Fruit fly (Drosophila melanogaster) whole organism, embryonic: ENCODE results near the gene bma.
A peak's percentile ranks its signal among the peaks of the same experiment; 100 is the strongest.

ENCODE experiments used
- CG10654 ChIP-seq: fragments of 200-800 bp; sonication (Bioruptor generic); optimal IDR thresholded peaks from 2 replicates; lab custom pipeline; 2016; ENCODE audit warnings: missing biosample characterization, missing genetic modification characterization
- CG11085 ChIP-seq: fragments of 200-800 bp; sonication (Bioruptor generic); IDR thresholded peaks from 2 replicates; pipeline ENCODE4 v1.3.6; 2022; ENCODE audit warnings: missing biosample characterization, missing genetic modification characterization
- CG11696 ChIP-seq: fragments of 200-800 bp; sonication (Bioruptor generic); IDR thresholded peaks from 2 replicates; pipeline ENCODE4 v1.3.6; 2022; ENCODE audit warnings: missing biosample characterization, missing genetic modification characterization
- CG12071 ChIP-seq: fragments of 200-800 bp; sonication (Bioruptor generic); optimal IDR thresholded peaks from 3 replicates; lab custom pipeline; 2018; ENCODE audit warnings: missing biosample characterization, mild to moderate bottlenecking, missing genetic modification characterization
- CG12659 ChIP-seq: fragments of 200-800 bp; sonication (Bioruptor generic); optimal IDR thresholded peaks from 3 replicates; lab custom pipeline; 2017; ENCODE audit warnings: mild to moderate bottlenecking, missing biosample characterization, missing genetic modification reagents, missing genetic modification characterization
- CG17829 ChIP-seq: fragments of 200-800 bp; optimal IDR thresholded peaks from 2 replicates; lab custom pipeline; 2019; ENCODE audit warnings: missing biosample characterization, mild to moderate bottlenecking, missing genetic modification characterization, moderate library complexity
- CG2120 ChIP-seq: fragments of 200-800 bp; sonication (Bioruptor generic); optimal IDR thresholded peaks from 3 replicates; lab custom pipeline; 2016; ENCODE audit warnings: missing biosample characterization, missing genetic modification characterization
- CG2875 ChIP-seq: fragments of 200-800 bp; sonication (Bioruptor generic); optimal IDR thresholded peaks from 2 replicates; lab custom pipeline; 2017; ENCODE audit warnings: missing biosample characterization, mild to moderate bottlenecking, missing genetic modification characterization, missing genetic modification reagents
- CG31365 ChIP-seq: fragments of 200-800 bp; sonication (Bioruptor generic); optimal IDR thresholded peaks from 2 replicates; lab custom pipeline; 2018; ENCODE audit warnings: missing biosample characterization, mild to moderate bottlenecking, missing genetic modification characterization
- CG31388 ChIP-seq: fragments of 200-800 bp; sonication (Bioruptor generic); optimal IDR thresholded peaks from 2 replicates; lab custom pipeline; 2016; ENCODE audit warnings: missing biosample characterization, missing genetic modification characterization
- CG33557 ChIP-seq: fragments of 200-800 bp; sonication (Bioruptor generic); optimal IDR thresholded peaks from 2 replicates; lab custom pipeline; 2019; ENCODE audit warnings: missing biosample characterization, mild to moderate bottlenecking, missing genetic modification characterization, moderate library complexity
- CG5180 ChIP-seq: fragments of 200-800 bp; sonication (Bioruptor generic); optimal IDR thresholded peaks from 3 replicates; lab custom pipeline; 2017; ENCODE audit warnings: missing biosample characterization, missing genetic modification characterization, mild to moderate bottlenecking, moderate library complexity, missing genetic modification reagents
- CG6272 ChIP-seq: fragments of 200-800 bp; sonication (Bioruptor generic); IDR thresholded peaks from 2 replicates; pipeline ENCODE4 v1.3.6; 2022; ENCODE audit warnings: missing biosample characterization, missing genetic modification characterization
- CG7357 ChIP-seq: fragments of 200-800 bp; sonication (Bioruptor generic); IDR thresholded peaks from 3 replicates; pipeline ENCODE4 v1.3.6; 2022; ENCODE audit warnings: missing biosample characterization, missing genetic modification characterization
- CG7372 ChIP-seq: fragments of 200-800 bp; sonication (Bioruptor generic); IDR thresholded peaks from 2 replicates; pipeline ENCODE4 v1.3.6; 2022; ENCODE audit warnings: missing biosample characterization, missing genetic modification characterization
- CG7963 ChIP-seq: fragments of 200-800 bp; sonication (Bioruptor generic); IDR thresholded peaks from 3 replicates; pipeline ENCODE4 v1.3.6; 2022; ENCODE audit warnings: missing biosample characterization, missing genetic modification characterization; ENCODE audit not compliant: partially characterized antibody
- CG9797 ChIP-seq: fragments of 200-800 bp; sonication (Bioruptor generic); optimal IDR thresholded peaks from 3 replicates; lab custom pipeline; 2018; ENCODE audit warnings: missing biosample characterization, mild to moderate bottlenecking, missing genetic modification characterization
- CG9876 ChIP-seq: fragments of 200-800 bp; sonication (Bioruptor generic); optimal IDR thresholded peaks from 2 replicates; lab custom pipeline; 2016; ENCODE audit warnings: missing biosample characterization, missing genetic modification characterization
- CHES-1-like ChIP-seq: fragments of 200-800 bp; sonication (Bioruptor generic); optimal IDR thresholded peaks from 2 replicates; lab custom pipeline; 2016; ENCODE audit warnings: missing biosample characterization, missing genetic modification characterization
- CkIIα-i1 ChIP-seq: fragments of 200-800 bp; sonication (Bioruptor generic); IDR thresholded peaks from 2 replicates; pipeline ENCODE4 v1.3.6; 2022; ENCODE audit warnings: missing biosample characterization, missing genetic modification characterization
- CrebB ChIP-seq: fragments of 200-800 bp; sonication (Bioruptor generic); optimal IDR thresholded peaks from 3 replicates; lab custom pipeline; 2018; ENCODE audit warnings: missing biosample characterization, mild to moderate bottlenecking, missing genetic modification characterization
- Ets65A ChIP-seq: fragments of 200-800 bp; sonication (Bioruptor generic); peaks from one replicate; lab custom pipeline; 2016; ENCODE audit warnings: missing biosample characterization, missing genetic modification characterization
- Fer1 ChIP-seq: fragments of 200-800 bp; sonication (Bioruptor generic); optimal IDR thresholded peaks from 2 replicates; lab custom pipeline; 2017; ENCODE audit warnings: missing biosample characterization, mild to moderate bottlenecking, missing genetic modification characterization
- GATAe ChIP-seq: fragments of 200-800 bp; sonication (Bioruptor generic); conservative IDR thresholded peaks from 2 replicates; pipeline ENCODE4 v1.3.6; 2022; ENCODE audit warnings: missing biosample characterization, missing genetic modification characterization
- HLH54F ChIP-seq: fragments of 200-800 bp; sonication (Bioruptor generic); optimal IDR thresholded peaks from 3 replicates; lab custom pipeline; 2016; ENCODE audit warnings: missing biosample characterization, missing genetic modification characterization
- HLHmδ ChIP-seq: fragments of 200-800 bp; sonication (Bioruptor generic); optimal IDR thresholded peaks from 2 replicates; lab custom pipeline; 2018; ENCODE audit warnings: missing biosample characterization, mild to moderate bottlenecking, missing genetic modification characterization, moderate library complexity
- NFAT ChIP-seq: fragments of 200-800 bp; sonication (Bioruptor generic); IDR thresholded peaks from 2 replicates; pipeline ENCODE4 v1.3.6; 2022; ENCODE audit warnings: missing biosample characterization, missing genetic modification characterization
- bcd ChIP-seq: fragments of 200-800 bp; sonication (Bioruptor generic); optimal IDR thresholded peaks from 2 replicates; lab custom pipeline; 2017; ENCODE audit warnings: missing biosample characterization, mild to moderate bottlenecking, missing genetic modification characterization
- caup ChIP-seq: fragments of 200-800 bp; sonication (Bioruptor generic); optimal IDR thresholded peaks from 3 replicates; lab custom pipeline; 2017; ENCODE audit warnings: missing biosample characterization, mild to moderate bottlenecking, missing genetic modification characterization, moderate library complexity; ENCODE audit not compliant: severe bottlenecking
- corto ChIP-seq: fragments of 200-800 bp; sonication (Bioruptor generic); optimal IDR thresholded peaks from 2 replicates; lab custom pipeline; 2016; ENCODE audit warnings: missing biosample characterization, mild to moderate bottlenecking, missing genetic modification characterization, moderate library complexity
- crp ChIP-seq, 2 experiments: fragments of 200-800 bp; sonication (Bioruptor generic); optimal IDR thresholded peaks; 2 replicates in 1 of 2; 3 replicates in 1 of 2; lab custom pipeline; 2017; ENCODE audit warnings: missing biosample characterization in 2 of 2, missing genetic modification characterization in 2 of 2, mild to moderate bottlenecking in 1 of 2, moderate library complexity in 1 of 2
- emc ChIP-seq: fragments of 200-800 bp; sonication (Bioruptor generic); optimal IDR thresholded peaks from 2 replicates; lab custom pipeline; 2016; ENCODE audit warnings: missing biosample characterization, missing genetic modification characterization
- gcm ChIP-seq: fragments of 200-800 bp; sonication (Bioruptor generic); optimal IDR thresholded peaks from 2 replicates; lab custom pipeline; 2019; ENCODE audit warnings: missing biosample characterization, mild to moderate bottlenecking, missing genetic modification characterization, moderate library complexity
- grn ChIP-seq: fragments of 200-800 bp; sonication (Bioruptor generic); optimal IDR thresholded peaks from 3 replicates; lab custom pipeline; 2017; ENCODE audit warnings: missing biosample characterization, missing genetic modification characterization
- inv ChIP-seq: fragments of 200-800 bp; sonication (Bioruptor generic); IDR thresholded peaks from 2 replicates; pipeline ENCODE4 v1.3.6; 2022; ENCODE audit warnings: missing biosample characterization, missing genetic modification characterization; ENCODE audit not compliant: partially characterized antibody
- jumu ChIP-seq: fragments of 200-800 bp; sonication (Bioruptor generic); optimal IDR thresholded peaks from 3 replicates; lab custom pipeline; 2016; ENCODE audit warnings: missing biosample characterization, missing genetic modification characterization
- klu ChIP-seq: fragments of 200-800 bp; sonication (Bioruptor generic); IDR thresholded peaks from 2 replicates; pipeline ENCODE4 v1.3.6; 2022; ENCODE audit warnings: missing biosample characterization, missing genetic modification characterization
- nmo ChIP-seq: fragments of 200-800 bp; sonication (Bioruptor generic); optimal IDR thresholded peaks from 2 replicates; lab custom pipeline; 2018; ENCODE audit warnings: missing biosample characterization, mild to moderate bottlenecking, missing genetic modification characterization, moderate library complexity
- pan ChIP-seq, 4 experiments: fragments of >200 bp in 3 of 4; fragments of 200-800 bp in 1 of 4; sonication (Bioruptor generic) in 1 of 4; optimal IDR thresholded peaks in 3 of 4; IDR thresholded peaks in 1 of 4; 2 replicates each; pipeline versions ENCODE4 v1.3.6 to Lab custom; 2017 to 2022; ENCODE audit warnings: missing biosample characterization in 2 of 4, missing genetic modification characterization in 2 of 4, mixed read lengths in 1 of 4
- pb ChIP-seq: fragments of 200-800 bp; sonication (Bioruptor generic); optimal IDR thresholded peaks from 3 replicates; lab custom pipeline; 2016; ENCODE audit warnings: missing biosample characterization, missing genetic modification characterization
- pnt ChIP-seq: fragments of 200-800 bp; sonication (Bioruptor generic); optimal IDR thresholded peaks from 3 replicates; lab custom pipeline; 2016; ENCODE audit warnings: missing biosample characterization, missing genetic modification characterization
- row ChIP-seq: fragments of 200-800 bp; sonication (Bioruptor generic); IDR thresholded peaks from 3 replicates; pipeline ENCODE4 v1.3.6; 2022; ENCODE audit warnings: missing biosample characterization, missing genetic modification characterization
- sc ChIP-seq, 3 experiments: fragments of >200 bp in 2 of 3; fragments of 200-800 bp in 1 of 3; sonication (Bioruptor generic) in 1 of 3; optimal IDR thresholded peaks; 2 replicates in 2 of 3; 3 replicates in 1 of 3; lab custom pipeline; 2017; ENCODE audit warnings: mild to moderate bottlenecking in 1 of 3, missing biosample characterization in 1 of 3, missing genetic modification characterization in 1 of 3, missing genetic modification reagents in 1 of 3
- sr ChIP-seq: fragments of 200-800 bp; sonication (Bioruptor generic); IDR thresholded peaks from 3 replicates; pipeline ENCODE4 v1.3.6; 2022; ENCODE audit warnings: missing biosample characterization, missing genetic modification characterization
- unc-4 ChIP-seq: fragments of 200-800 bp; sonication (Bioruptor generic); IDR thresholded peaks from 2 replicates; pipeline ENCODE4 v1.3.6; 2022; ENCODE audit warnings: missing biosample characterization, missing genetic modification characterization; ENCODE audit not compliant: partially characterized antibody
- wek ChIP-seq: fragments of 200-800 bp; sonication (Bioruptor generic); optimal IDR thresholded peaks from 3 replicates; lab custom pipeline; 2018; ENCODE audit warnings: missing biosample characterization, mild to moderate bottlenecking, missing genetic modification characterization, moderate library complexity
- zfh2 ChIP-seq: fragments of 200-800 bp; sonication (Bioruptor generic); optimal IDR thresholded peaks from 2 replicates; lab custom pipeline; 2016; ENCODE audit warnings: missing biosample characterization, missing genetic modification characterization

Gene bma

DNA sequence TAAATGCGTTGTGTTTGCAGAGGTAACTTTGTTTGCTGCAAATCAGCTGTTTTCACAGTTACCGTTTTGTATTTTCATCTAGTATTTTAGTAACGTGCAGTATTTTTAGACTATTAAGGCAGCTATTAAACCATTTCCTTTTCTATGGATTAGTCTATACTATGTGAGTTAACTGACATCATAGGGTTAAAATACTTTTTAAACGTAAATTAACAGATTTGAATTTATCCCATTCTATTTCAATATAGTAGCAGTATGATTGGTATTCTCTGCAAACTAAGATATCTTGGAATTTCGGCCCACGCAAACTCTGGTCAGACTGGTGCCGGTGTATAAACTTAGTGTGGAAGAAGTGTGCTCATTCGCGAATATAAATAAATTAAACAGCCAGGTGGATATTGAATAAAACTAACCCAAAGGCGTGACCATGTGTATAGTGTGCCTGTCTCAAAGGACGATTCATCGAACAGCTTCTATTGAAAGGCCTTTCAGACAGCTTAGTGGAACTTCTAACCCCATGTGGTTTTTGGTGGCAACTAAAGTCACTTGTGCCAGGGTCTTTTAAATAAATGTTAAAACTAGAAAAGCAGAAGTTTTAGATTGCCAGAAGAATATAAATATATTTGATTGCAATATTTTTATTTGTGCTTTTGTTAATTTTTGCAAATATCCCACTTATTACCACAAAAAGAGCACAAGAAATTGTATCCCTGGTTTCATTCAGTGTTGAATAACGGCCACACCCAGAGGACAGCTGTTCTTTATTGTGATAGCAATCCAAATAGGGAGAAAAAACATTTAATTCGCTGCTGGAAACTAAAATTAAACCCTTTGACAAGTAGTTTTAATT, 64.3 kb downstream of the bma start, which contains the start of the genes CG6674, CG42455 and vnc (continued):
- TF ChIP-seq CG12659 = peak; percentile 49
- TF ChIP-seq crp (GFP tag; optimal IDR thresholded peaks at IDR 0.05; lab: Kevin White, UChicago) = peak; percentile 35 to 85
- no peak for TF ChIP-seq klu (GFP tag; lab: Robert Waterston, UW)
- TF ChIP-seq pnt = peak; percentile 8
- TF ChIP-seq grn (GFP tag; lab: Kevin White, UChicago) = peak; percentile 44
- no peak for TF ChIP-seq CG7357 (GFP tag; lab: Robert Waterston, UW)
- TF ChIP-seq wek (GFP tag; lab: Kevin White, UChicago) = no peak
- no peak for TF ChIP-seq CG11696
- TF ChIP-seq jumu (GFP tag; lab: Kevin White, UChicago) = no peak
- no peak for TF ChIP-seq sr (GFP tag; lab: Robert Waterston, UW)
- TF ChIP-seq CHES-1-like (GFP tag; lab: Kevin White, UChicago) = no peak
- TF ChIP-seq CG2875 (GFP tag; lab: Kevin White, UChicago) = no peak
- TF ChIP-seq CG11085 = no peak
- TF ChIP-seq zfh2 (GFP tag; lab: Kevin White, UChicago) = peak; percentile 12
- no peak for TF ChIP-seq caup (GFP tag; lab: Kevin White, UChicago)
- TF ChIP-seq Ets65A (GFP tag; lab: Kevin White, UChicago) = peak; percentile 44
- no peak for TF ChIP-seq HLHmδ (GFP tag; lab: Kevin White, UChicago)
- TF ChIP-seq inv (GFP tag; lab: Robert Waterston, UW) = no peak
- no peak for TF ChIP-seq CG17829 (tag; lab: Kevin White, UChicago)
- TF ChIP-seq CG31365 (tag; lab: Kevin White, UChicago) = no peak
- no peak for TF ChIP-seq CG10654 (GFP tag; lab: Kevin White, UChicago)
- no peak for TF ChIP-seq CkIIα-i1 (GFP tag; lab: Robert Waterston, UW)
- no peak for TF ChIP-seq CG31388 (GFP tag; lab: Kevin White, UChicago)
- no peak for TF ChIP-seq CG12071
- TF ChIP-seq CG6272 (GFP tag; lab: Robert Waterston, UW) = no peak
- TF ChIP-seq CG7963 (GFP tag; lab: Robert Waterston, UW) = no peak
- peak; percentile 66 for TF ChIP-seq CG9797
- peak; percentile 21 for TF ChIP-seq nmo
- TF ChIP-seq GATAe = no peak
- TF ChIP-seq row (GFP tag; lab: Robert Waterston, UW) = peak; percentile 46; the same call in 2 of the 3 replicates
- no peak for TF ChIP-seq corto (GFP tag; lab: Kevin White, UChicago)
- peak; percentile 16 for TF ChIP-seq Fer1 (GFP tag; lab: Kevin White, UChicago)
- TF ChIP-seq pb (GFP tag; lab: Kevin White, UChicago) = no peak
- TF ChIP-seq pan (optimal IDR thresholded peaks at IDR 0.05; lab: Kevin White, UChicago) = no peak
- no peak for TF ChIP-seq pan (GFP tag; optimal IDR thresholded peaks at IDR 0.05 in 1 of 2, IDR thresholded peaks at IDR 0.05 in 1 of 2)
- no peak for TF ChIP-seq CG7372
- no peak for TF ChIP-seq CrebB (tag; lab: Kevin White, UChicago)
- peak; percentile 58 for TF ChIP-seq CG2120
- peak; percentile 9 for TF ChIP-seq bcd (GFP tag; lab: Kevin White, UChicago)
- TF ChIP-seq CG33557 (GFP tag; lab: Kevin White, UChicago) = no peak
- peak; percentile 39 for TF ChIP-seq HLH54F (GFP tag; lab: Kevin White, UChicago)
- TF ChIP-seq CG9876 (GFP tag; lab: Kevin White, UChicago) = no peak
- no peak for TF ChIP-seq CG5180 (GFP tag; lab: Kevin White, UChicago)
- peak; percentile 27; the same call in 1 of the 2 replicates for TF ChIP-seq NFAT (GFP tag; lab: Robert Waterston, UW)
- no peak for TF ChIP-seq sc (optimal IDR thresholded peaks at IDR 0.05; lab: Kevin White, UChicago)
- TF ChIP-seq sc (GFP tag; optimal IDR thresholded peaks at IDR 0.05; lab: Kevin White, UChicago) = no peak
- TF ChIP-seq gcm = no peak
- peak; percentile 11 for TF ChIP-seq emc
- no peak for TF ChIP-seq unc-4 (GFP tag; lab: Robert Waterston, UW)
